Worm (Caenorhabditis elegans) whole organism, early embryonic: Measurements from ENCODE around the gene F01G10.9.

ENCODE experiments used
- B0310.2 ChIP-seq: sonication (generic microtip); optimal IDR thresholded peaks from 2 replicates; lab custom pipeline; 2016; ENCODE audit warnings: mild to moderate bottlenecking, missing genetic modification characterization, missing compliant biosample characterization
- F13C5.2 ChIP-seq: sonication (generic microtip); optimal IDR thresholded peaks from 2 replicates; lab custom pipeline; 2017; ENCODE audit warnings: mild to moderate bottlenecking, missing genetic modification characterization, inconsistent platforms, missing compliant biosample characterization
- aly-1 ChIP-seq: sonication (generic microtip); optimal IDR thresholded peaks from 2 replicates; lab custom pipeline; 2016; ENCODE audit warnings: missing genetic modification characterization, missing compliant biosample characterization
- ama-1 ChIP-seq: fragments of 150-350 bp; optimal IDR thresholded peaks from 2 replicates; lab custom pipeline; 2014
- ceh-13 ChIP-seq: fragments of 200-800 bp; sonication (Bioruptor generic); optimal IDR thresholded peaks from 2 replicates; lab custom pipeline; 2018; ENCODE audit warnings: mild to moderate bottlenecking, missing genetic modification characterization, missing compliant biosample characterization
- ceh-36 ChIP-seq: sonication (generic microtip); optimal IDR thresholded peaks from 2 replicates; lab custom pipeline; 2016; ENCODE audit warnings: missing genetic modification characterization, inconsistent platforms, missing compliant biosample characterization
- ets-7 ChIP-seq: sonication (generic microtip); optimal IDR thresholded peaks from 2 replicates; lab custom pipeline; 2016; ENCODE audit warnings: missing genotype, missing genetic modification characterization, missing compliant biosample characterization
- flt-1 ChIP-seq: fragments of 200-800 bp; sonication (Bioruptor generic); IDR thresholded peaks from 2 replicates; pipeline ENCODE4 v1.3.6; 2022; ENCODE audit warnings: missing genetic modification characterization, missing compliant biosample characterization
- hmbx-1 ChIP-seq: sonication (generic microtip); optimal IDR thresholded peaks from 2 replicates; lab custom pipeline; 2016; ENCODE audit warnings: mild to moderate bottlenecking, missing genetic modification characterization, missing compliant biosample characterization
- hmg-4 ChIP-seq: fragments of 200-800 bp; sonication (Bioruptor generic); optimal IDR thresholded peaks from 2 replicates; lab custom pipeline; 2018; ENCODE audit warnings: mild to moderate bottlenecking, missing genetic modification characterization, missing compliant biosample characterization
- hnd-1 ChIP-seq: sonication (generic microtip); optimal IDR thresholded peaks from 2 replicates; lab custom pipeline; 2016; ENCODE audit warnings: missing genetic modification characterization, missing compliant biosample characterization
- pes-1 ChIP-seq: fragments of 200-800 bp; sonication (Bioruptor generic); IDR thresholded peaks from 2 replicates; pipeline ENCODE4 v1.3.6; 2022; ENCODE audit warnings: missing genetic modification reagents, missing genetic modification characterization, missing compliant biosample characterization
- scrt-1 ChIP-seq: fragments of 200-800 bp; sonication (Bioruptor generic); IDR thresholded peaks from 2 replicates; pipeline ENCODE4 v1.3.6; 2022; ENCODE audit warnings: missing genetic modification characterization, missing compliant biosample characterization
- sea-1 ChIP-seq: fragments of 200-800 bp; sonication (Bioruptor generic); conservative IDR thresholded peaks from 2 replicates; pipeline ENCODE4 v1.3.6; 2022; ENCODE audit warnings: missing genetic modification characterization, missing compliant biosample characterization
- tbx-11 ChIP-seq: fragments of 200-800 bp; sonication (Bioruptor generic); IDR thresholded peaks from 2 replicates; pipeline ENCODE4 v1.3.6; 2022; ENCODE audit warnings: missing genetic modification characterization, missing compliant biosample characterization
- tbx-37 ChIP-seq: fragments of 200-800 bp; sonication (Bioruptor generic); conservative IDR thresholded peaks from 2 replicates; pipeline ENCODE4 v1.3.6; 2022; ENCODE audit warnings: missing genetic modification reagents, missing genetic modification characterization, missing compliant biosample characterization
- tra-4 ChIP-seq: sonication (generic microtip); optimal IDR thresholded peaks from 2 replicates; lab custom pipeline; 2017; ENCODE audit warnings: missing genetic modification characterization, missing compliant biosample characterization

F01G10.9 gene

DNA sequence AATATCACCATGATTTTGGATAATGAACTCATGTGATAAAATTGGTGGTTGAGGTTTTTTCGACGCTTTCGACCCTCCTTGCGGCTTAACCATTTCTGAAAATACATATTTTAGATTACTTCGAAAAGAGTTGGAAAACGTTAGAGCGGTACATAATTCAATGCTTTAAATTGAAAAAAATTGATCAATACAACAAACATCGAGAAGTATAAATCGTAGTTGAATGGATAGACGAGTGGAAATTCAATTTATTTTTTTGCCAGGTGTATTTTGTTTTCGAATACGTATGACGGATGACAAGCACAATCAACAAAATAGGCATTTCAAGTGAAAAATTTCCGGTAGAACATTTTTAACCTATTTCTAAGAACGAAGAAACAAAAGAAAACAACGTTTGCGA, 38.3 kb downstream of the F01G10.9 start, which contains the start of gene tram-1:
TSS of gene tram-1 (minus strand) at position 101 of the 400 bp plus-strand sequence.
- no peak for TF ChIP-seq ceh-13
- TF ChIP-seq hnd-1 (tag; lab: Kevin White, UChicago): no peak
- no peak for TF ChIP-seq hmbx-1 (tag; lab: Kevin White, UChicago)
- no peak for TF ChIP-seq B0310.2 (tag; lab: Kevin White, UChicago)
- no peak for TF ChIP-seq flt-1 (GFP tag; lab: Robert Waterston, UW)
- no peak for TF ChIP-seq ceh-36
- TF ChIP-seq ets-7 (tag; lab: Kevin White, UChicago): no peak
- no peak for TF ChIP-seq tbx-11 (GFP tag; lab: Robert Waterston, UW)
- no peak for TF ChIP-seq ama-1 (lab: Kevin White, UChicago)
- no peak for TF ChIP-seq scrt-1 (GFP tag; lab: Robert Waterston, UW)
- no peak for TF ChIP-seq aly-1 (tag; lab: Kevin White, UChicago)
- TF ChIP-seq tbx-37 (GFP tag; lab: Robert Waterston, UW): no peak
- TF ChIP-seq sea-1 (GFP tag; lab: Robert Waterston, UW): no peak
- no peak for TF ChIP-seq F13C5.2 (tag; lab: Kevin White, UChicago)
- no peak for TF ChIP-seq hmg-4 (GFP tag; lab: Kevin White, UChicago)
- TF ChIP-seq pes-1: no peak
- TF ChIP-seq tra-4 (tag; lab: Kevin White, UChicago): no peak

- no peak for TF ChIP-seq tra-4 (tag; lab: Kevin White, UChicago)
- TF ChIP-seq hnd-1 (tag; lab: Kevin White, UChicago): no peak
- TF ChIP-seq flt-1 (GFP tag; lab: Robert Waterston, UW): no peak
- TF ChIP-seq ceh-36: no peak
- no peak for TF ChIP-seq B0310.2 (tag; lab: Kevin White, UChicago)
- TF ChIP-seq tbx-11 (GFP tag; lab: Robert Waterston, UW): no peak
- no peak for TF ChIP-seq ceh-13
- TF ChIP-seq ama-1 (lab: Kevin White, UChicago): no peak
These were observed 40.2 kb downstream of the F01G10.9 start, which contains the start of gene qns-1 for ce11 chrIV:10219208-10219607. qns-1 (minus strand) TSS chrIV:10219308.

DNA sequence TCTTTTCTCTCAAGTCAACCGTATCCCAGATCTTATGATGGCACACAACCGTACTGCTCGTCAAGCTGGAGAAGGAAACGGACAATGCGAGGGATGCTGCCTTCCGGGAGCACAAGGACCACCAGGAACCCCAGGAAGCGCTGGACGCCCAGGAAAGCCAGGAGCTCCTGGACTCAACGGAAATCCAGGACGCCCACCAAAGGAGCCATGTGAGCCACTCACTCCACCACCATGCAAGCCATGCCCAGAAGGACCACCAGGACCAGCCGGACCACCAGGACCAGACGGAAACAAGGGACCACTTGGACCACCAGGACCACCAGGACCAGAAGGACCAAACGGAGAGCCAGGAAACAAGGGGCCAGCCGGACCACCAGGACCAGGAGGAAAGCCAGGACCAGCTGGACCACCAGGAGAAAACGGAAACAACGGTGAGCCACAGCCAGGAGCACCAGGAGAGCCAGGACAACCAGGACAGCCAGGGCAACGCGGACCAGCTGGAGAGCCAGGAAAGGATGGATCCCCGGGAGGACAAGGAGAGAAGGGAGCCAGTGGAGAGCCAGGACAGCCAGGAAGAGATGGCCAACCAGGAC, 42.7 kb downstream of the F01G10.9 start:
- no peak for TF ChIP-seq ceh-36
- no peak for TF ChIP-seq ceh-13
- no peak for TF ChIP-seq hmg-4 (GFP tag; lab: Kevin White, UChicago)
- TF ChIP-seq hnd-1 (tag; lab: Kevin White, UChicago): no peak
- no peak for TF ChIP-seq tbx-11 (GFP tag; lab: Robert Waterston, UW)
- no peak for TF ChIP-seq ets-7 (tag; lab: Kevin White, UChicago)
- no peak for TF ChIP-seq tbx-37 (GFP tag; lab: Robert Waterston, UW)
- no peak for TF ChIP-seq sea-1 (GFP tag; lab: Robert Waterston, UW)
- TF ChIP-seq hmbx-1 (tag; lab: Kevin White, UChicago): no peak
- no peak for TF ChIP-seq F13C5.2 (tag; lab: Kevin White, UChicago)
- no peak for TF ChIP-seq tra-4 (tag; lab: Kevin White, UChicago)
- TF ChIP-seq aly-1 (tag; lab: Kevin White, UChicago): no peak
- no peak for TF ChIP-seq B0310.2 (tag; lab: Kevin White, UChicago)
- TF ChIP-seq scrt-1 (GFP tag; lab: Robert Waterston, UW): no peak
- TF ChIP-seq flt-1 (GFP tag; lab: Robert Waterston, UW): no peak
- no peak for TF ChIP-seq ama-1 (lab: Kevin White, UChicago)
- TF ChIP-seq pes-1: no peak

DNA sequence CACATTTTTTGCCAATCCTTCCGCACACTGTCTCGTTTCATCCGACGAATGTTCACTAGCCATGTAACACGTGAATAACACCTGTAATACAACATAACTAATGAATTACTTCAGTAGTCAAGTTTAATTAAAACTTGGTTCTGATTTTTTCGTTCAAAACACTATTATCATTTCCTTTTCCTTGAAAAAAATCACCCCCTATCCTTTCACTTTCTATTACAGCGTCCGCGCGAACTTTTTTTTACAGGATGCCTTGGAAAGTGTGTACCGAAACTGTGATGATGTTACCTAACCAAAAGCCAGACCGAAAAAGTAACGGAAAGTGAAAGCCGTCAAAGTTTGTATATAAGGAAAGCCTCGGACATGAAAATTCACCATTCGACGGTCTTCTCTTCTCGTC, 43.4 kb downstream of the F01G10.9 start, which contains the start of gene col-124:
TSS of gene col-124 (plus strand) at position 374 of the 400 bp plus-strand sequence.
- TF ChIP-seq scrt-1 (GFP tag; lab: Robert Waterston, UW): no peak
- TF ChIP-seq ceh-13: no peak
- TF ChIP-seq ets-7 (tag; lab: Kevin White, UChicago): no peak
- TF ChIP-seq aly-1 (tag; lab: Kevin White, UChicago): no peak
- TF ChIP-seq hmbx-1 (tag; lab: Kevin White, UChicago): no peak
- no peak for TF ChIP-seq pes-1
- no peak for TF ChIP-seq F13C5.2 (tag; lab: Kevin White, UChicago)
- no peak for TF ChIP-seq ceh-36
- no peak for TF ChIP-seq B0310.2 (tag; lab: Kevin White, UChicago)
- no peak for TF ChIP-seq hnd-1 (tag; lab: Kevin White, UChicago)
- no peak for TF ChIP-seq hmg-4 (GFP tag; lab: Kevin White, UChicago)

- no peak for TF ChIP-seq ceh-36
- no peak for TF ChIP-seq tbx-37 (GFP tag; lab: Robert Waterston, UW)
- TF ChIP-seq F13C5.2 (tag; lab: Kevin White, UChicago): no peak
- TF ChIP-seq tbx-11 (GFP tag; lab: Robert Waterston, UW): no peak
- no peak for TF ChIP-seq pes-1
- TF ChIP-seq sea-1 (GFP tag; lab: Robert Waterston, UW): no peak
- no peak for TF ChIP-seq hnd-1 (tag; lab: Kevin White, UChicago)
- no peak for TF ChIP-seq ceh-13
- TF ChIP-seq ets-7 (tag; lab: Kevin White, UChicago): no peak
- no peak for TF ChIP-seq tra-4 (tag; lab: Kevin White, UChicago)
These were observed 44.1 kb downstream of the F01G10.9 start for ce11 chrIV:10215393-10215792.

DNA sequence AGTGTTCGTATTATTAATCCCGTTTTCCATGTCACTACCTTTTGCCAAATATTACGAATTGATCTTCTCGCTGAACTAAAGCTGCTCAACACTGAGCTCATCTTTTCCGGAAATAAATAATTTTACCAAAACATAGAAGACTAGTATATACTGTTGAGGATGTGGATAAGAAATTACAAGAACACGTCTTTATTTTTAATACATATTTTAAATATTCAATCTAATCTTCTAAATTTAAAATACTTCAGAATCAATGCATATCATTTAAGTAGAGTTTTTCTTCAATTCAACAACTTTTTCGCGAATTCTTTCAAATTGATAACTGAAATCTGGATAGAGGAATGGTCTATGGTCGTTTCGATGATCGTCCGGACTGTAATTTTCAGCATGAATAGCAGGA, 44.6 kb downstream of the F01G10.9 start, which contains the start of gene abt-1:
TSS of gene abt-1 (minus strand) at position 101 of the 400 bp plus-strand sequence.
- no peak for TF ChIP-seq hnd-1 (tag; lab: Kevin White, UChicago)

DNA sequence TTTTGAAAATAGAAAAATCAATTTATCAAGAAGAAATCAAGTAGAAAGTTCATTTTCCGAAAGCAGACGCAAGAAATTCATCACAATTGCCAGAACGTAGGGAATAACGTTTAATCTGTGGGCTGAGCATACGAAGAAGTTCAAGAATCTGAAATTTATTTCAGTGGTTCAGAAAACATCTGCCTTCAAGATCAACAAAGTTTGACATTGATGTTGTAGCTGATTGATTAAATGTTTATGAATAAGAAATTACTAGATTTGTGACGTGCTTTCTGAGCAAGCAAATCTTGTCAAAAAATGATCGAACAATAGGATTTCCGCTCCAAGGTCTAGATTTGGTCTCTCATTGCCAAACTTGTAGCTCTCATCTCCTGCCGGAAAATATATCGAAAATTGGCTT, 53.3 kb downstream of the F01G10.9 start, which contains the start of gene K04D7.6:
TSS of gene K04D7.6 (minus strand) at position 101 of the 400 bp plus-strand sequence.
- no peak for TF ChIP-seq ama-1 (lab: Kevin White, UChicago)
- TF ChIP-seq tra-4 (tag; lab: Kevin White, UChicago): no peak
- no peak for TF ChIP-seq aly-1 (tag; lab: Kevin White, UChicago)
- no peak for TF ChIP-seq B0310.2 (tag; lab: Kevin White, UChicago)
- TF ChIP-seq tbx-11 (GFP tag; lab: Robert Waterston, UW): no peak
- no peak for TF ChIP-seq tbx-37 (GFP tag; lab: Robert Waterston, UW)
- TF ChIP-seq ets-7 (tag; lab: Kevin White, UChicago): no peak
- TF ChIP-seq hnd-1 (tag; lab: Kevin White, UChicago): no peak
- no peak for TF ChIP-seq hmbx-1 (tag; lab: Kevin White, UChicago)
